Worm (Caenorhabditis elegans): ENCODE data around the gene C06G3.3.

C06G3.3 gene

DNA sequence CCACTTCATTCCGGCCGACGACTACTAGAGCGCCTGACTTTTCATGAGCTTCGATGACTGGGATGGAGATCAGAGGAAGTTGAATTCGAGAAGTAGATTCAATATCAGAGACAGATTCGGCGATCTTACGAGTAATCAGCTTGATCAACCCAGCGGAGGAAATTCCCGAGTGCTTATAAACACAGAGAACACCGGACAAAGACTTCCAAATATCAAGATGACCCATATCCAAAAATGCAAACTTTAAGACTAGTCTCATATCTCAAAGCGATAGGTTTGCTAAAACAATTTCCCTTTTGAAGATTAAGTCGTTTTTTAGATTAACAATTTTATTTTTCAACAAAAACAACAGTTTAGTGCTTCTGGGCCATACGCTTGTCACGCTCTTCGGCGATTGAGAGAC, 47.5 kb downstream of the C06G3.3 start, which contains the start of gene Y43B11AR.3 (continued):
- no peak for TF ChIP-seq tbx-9 (tag; optimal IDR thresholded peaks at IDR 0.05; ENCODE audit: borderline replicate concordance)
- TF ChIP-seq F33H1.4 (GFP tag; IDR thresholded peaks at IDR 0.05): peak; percentile 65
- TF ChIP-seq ceh-58 (GFP tag; IDR thresholded peaks at IDR 0.05): peak; percentile 90
- peak; percentile 93 for TF ChIP-seq attf-6 (GFP tag; IDR thresholded peaks at IDR 0.05)
- TF ChIP-seq akir-1 (GFP tag; optimal IDR thresholded peaks at IDR 0.05): no peak
- TF ChIP-seq hsf-1 (GFP tag; IDR thresholded peaks at IDR 0.05): peak; percentile 88
- no peak for TF ChIP-seq C06A6.2 (GFP tag; conservative IDR thresholded peaks at IDR 0.05)
- TF ChIP-seq gei-17 (GFP tag; optimal IDR thresholded peaks at IDR 0.05): no peak
- TF ChIP-seq ceh-91 (GFP tag; IDR thresholded peaks at IDR 0.05): 0 out of 2 replicates have a peak, but pooled peaks have one; percentile 35
- TF ChIP-seq F10E7.11 (tag; optimal IDR thresholded peaks at IDR 0.05): no peak
- TF ChIP-seq egl-44 (GFP tag; IDR thresholded peaks at IDR 0.05): peak; percentile 68; the same call in 1 of the 2 replicates
- TF ChIP-seq madf-8 (GFP tag; conservative IDR thresholded peaks at IDR 0.05): peak; percentile 46
- peak; percentile 91 for TF ChIP-seq F52B5.7 (tag; optimal IDR thresholded peaks at IDR 0.05)
- peak; percentile 45 for TF ChIP-seq attf-5 (GFP tag; optimal IDR thresholded peaks at IDR 0.05)
- TF ChIP-seq hrde-1 (tag; optimal IDR thresholded peaks at IDR 0.05; ENCODE audit: borderline replicate concordance): peak; percentile 98
- peak; percentile 43; the same call in 1 of the 2 replicates for TF ChIP-seq hmg-1.2 (GFP tag; IDR thresholded peaks at IDR 0.05)
- no peak for TF ChIP-seq hlh-26 (GFP tag; conservative IDR thresholded peaks at IDR 0.05)
- TF ChIP-seq hlh-12 (tag; optimal IDR thresholded peaks at IDR 0.05): no peak
- TF ChIP-seq cebp-1 (GFP tag; IDR thresholded peaks at IDR 0.05): no peak
- TF ChIP-seq cebp-1 (tag; optimal IDR thresholded peaks at IDR 0.05): peak; percentile 73
- TF ChIP-seq ztf-18 (tag; optimal IDR thresholded peaks at IDR 0.05): peak; percentile 81
- TF ChIP-seq ztf-25 (GFP tag; IDR thresholded peaks at IDR 0.05): peak; percentile 74; the same call in 1 of the 2 replicates
- TF ChIP-seq zfh-2 (GFP tag; conservative IDR thresholded peaks at IDR 0.05): no peak
- no peak for TF ChIP-seq sdz-38 (tag; optimal IDR thresholded peaks at IDR 0.05)
- no peak for TF ChIP-seq let-607 (tag; optimal IDR thresholded peaks at IDR 0.05)
- TF ChIP-seq let-526 (GFP tag; IDR thresholded peaks at IDR 0.05): no peak
- no peak for TF ChIP-seq ZK185.1 (tag; optimal IDR thresholded peaks at IDR 0.05; ENCODE audit: poor library complexity, severe bottlenecking)
- TF ChIP-seq nfya-1 (tag; optimal IDR thresholded peaks at IDR 0.05; ENCODE audit: borderline replicate concordance, insufficient read depth): no peak
- TF ChIP-seq sptf-2 (GFP tag; optimal IDR thresholded peaks at IDR 0.05): peak; percentile 46
- peak in 2 of 3 experiments; percentile 3 to 43 for TF ChIP-seq lin-35 (GFP tag; optimal IDR thresholded peaks at IDR 0.05)
- TF ChIP-seq efl-1 (GFP tag; optimal IDR thresholded peaks at IDR 0.05): peak; percentile 46
- no peak for TF ChIP-seq pha-4 (tag; optimal IDR thresholded peaks at IDR 0.05)
- TF ChIP-seq hmg-20 (GFP tag; IDR thresholded peaks at IDR 0.05): no peak
- TF ChIP-seq athp-1 (tag; optimal IDR thresholded peaks at IDR 0.05): peak; percentile 83
- TF ChIP-seq aptf-3 (GFP tag; IDR thresholded peaks at IDR 0.05): no peak; the same call in 1 of the 2 replicates
- TF ChIP-seq D2030.7 (GFP tag; IDR thresholded peaks at IDR 0.05): peak; percentile 55; the same call in 1 of the 2 replicates
- peak; percentile 2 for TF ChIP-seq nhr-27 (tag; optimal IDR thresholded peaks at IDR 0.05)
- TF ChIP-seq T26A5.8 (tag; optimal IDR thresholded peaks at IDR 0.05): peak; percentile 62
- peak; percentile 61 for TF ChIP-seq tlf-1 (GFP tag; optimal IDR thresholded peaks at IDR 0.05)
- no peak for TF ChIP-seq bed-1 (GFP tag; IDR thresholded peaks at IDR 0.05)
- TF ChIP-seq Y53F4B.3 (GFP tag; IDR thresholded peaks at IDR 0.05): no peak
- TF ChIP-seq F55B11.4 (tag; optimal IDR thresholded peaks at IDR 0.05; ENCODE audit: borderline replicate concordance, insufficient read depth): no peak
- peak; percentile 86 for TF ChIP-seq lin-54 (GFP tag; optimal IDR thresholded peaks at IDR 0.05)
- TF ChIP-seq ets-4 (GFP tag; optimal IDR thresholded peaks at IDR 0.05): peak; percentile 21
- TF ChIP-seq fkh-3 (tag; optimal IDR thresholded peaks at IDR 0.05): no peak
- TF ChIP-seq xnd-1 (tag; optimal IDR thresholded peaks at IDR 0.05): peak; percentile 50
- no peak for TF ChIP-seq unc-62 (GFP tag; optimal IDR thresholded peaks at IDR 0.05)
- TF ChIP-seq mxl-1 (tag; optimal IDR thresholded peaks at IDR 0.05): peak; percentile 61
- no peak for TF ChIP-seq egrh-3 (GFP tag; IDR thresholded peaks at IDR 0.05)

All from whole organism, young adult.